Worm (Caenorhabditis elegans) whole organism, early embryonic: ENCODE results near the gene C50F4.16.

Source experiments
- B0310.2 ChIP-seq: sonication (generic microtip); optimal IDR thresholded peaks from 2 replicates; lab custom pipeline; 2016; ENCODE audit warnings: mild to moderate bottlenecking, missing genetic modification characterization, missing compliant biosample characterization
- F13C5.2 ChIP-seq: sonication (generic microtip); optimal IDR thresholded peaks from 2 replicates; lab custom pipeline; 2017; ENCODE audit warnings: mild to moderate bottlenecking, missing genetic modification characterization, inconsistent platforms, missing compliant biosample characterization
- aly-1 ChIP-seq: sonication (generic microtip); optimal IDR thresholded peaks from 2 replicates; lab custom pipeline; 2016; ENCODE audit warnings: missing genetic modification characterization, missing compliant biosample characterization
- ama-1 ChIP-seq: fragments of 150-350 bp; optimal IDR thresholded peaks from 2 replicates; lab custom pipeline; 2014
- ceh-13 ChIP-seq: fragments of 200-800 bp; sonication (Bioruptor generic); optimal IDR thresholded peaks from 2 replicates; lab custom pipeline; 2018; ENCODE audit warnings: mild to moderate bottlenecking, missing genetic modification characterization, missing compliant biosample characterization
- ceh-36 ChIP-seq: sonication (generic microtip); optimal IDR thresholded peaks from 2 replicates; lab custom pipeline; 2016; ENCODE audit warnings: missing genetic modification characterization, inconsistent platforms, missing compliant biosample characterization
- flt-1 ChIP-seq: fragments of 200-800 bp; sonication (Bioruptor generic); IDR thresholded peaks from 2 replicates; pipeline ENCODE4 v1.3.6; 2022; ENCODE audit warnings: missing genetic modification characterization, missing compliant biosample characterization
- hmg-4 ChIP-seq: fragments of 200-800 bp; sonication (Bioruptor generic); optimal IDR thresholded peaks from 2 replicates; lab custom pipeline; 2018; ENCODE audit warnings: mild to moderate bottlenecking, missing genetic modification characterization, missing compliant biosample characterization
- hnd-1 ChIP-seq: sonication (generic microtip); optimal IDR thresholded peaks from 2 replicates; lab custom pipeline; 2016; ENCODE audit warnings: missing genetic modification characterization, missing compliant biosample characterization
- pes-1 ChIP-seq: fragments of 200-800 bp; sonication (Bioruptor generic); IDR thresholded peaks from 2 replicates; pipeline ENCODE4 v1.3.6; 2022; ENCODE audit warnings: missing genetic modification reagents, missing genetic modification characterization, missing compliant biosample characterization
- sea-1 ChIP-seq: fragments of 200-800 bp; sonication (Bioruptor generic); conservative IDR thresholded peaks from 2 replicates; pipeline ENCODE4 v1.3.6; 2022; ENCODE audit warnings: missing genetic modification characterization, missing compliant biosample characterization
- tbx-11 ChIP-seq: fragments of 200-800 bp; sonication (Bioruptor generic); IDR thresholded peaks from 2 replicates; pipeline ENCODE4 v1.3.6; 2022; ENCODE audit warnings: missing genetic modification characterization, missing compliant biosample characterization
- tra-4 ChIP-seq: sonication (generic microtip); optimal IDR thresholded peaks from 2 replicates; lab custom pipeline; 2017; ENCODE audit warnings: missing genetic modification characterization, missing compliant biosample characterization

DNA sequence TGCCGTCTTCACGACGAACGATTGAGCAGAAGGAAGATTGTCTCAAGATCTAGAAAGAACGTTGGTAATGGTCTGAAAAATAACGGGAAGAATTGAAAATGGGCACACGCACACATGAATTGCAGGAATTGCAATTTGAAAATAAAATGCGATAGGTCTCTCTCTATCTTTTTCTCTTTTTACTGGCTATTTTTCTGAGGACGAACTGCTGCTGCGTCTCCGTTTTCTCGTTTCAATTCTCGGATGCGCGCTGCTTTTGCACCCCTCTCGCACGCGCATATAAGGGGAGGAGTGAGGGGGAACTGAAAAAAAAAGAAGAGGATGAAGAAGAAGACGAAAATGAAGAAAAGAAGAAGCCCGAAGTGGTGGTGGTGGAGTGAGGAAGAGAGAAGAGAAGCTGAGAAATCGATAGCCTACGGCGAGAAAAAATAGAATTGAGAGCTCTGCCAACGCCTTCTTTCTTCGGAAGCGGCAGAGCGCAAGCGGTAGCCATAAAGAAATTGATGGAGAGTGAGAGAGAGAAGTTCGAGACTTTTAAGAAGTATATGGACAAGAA, 20.3 kb upstream of the C50F4.16 start, which contains the start of gene rgef-1:
- TF ChIP-seq ama-1 (lab: Kevin White, UChicago) (no peak), tra-4 (tag; lab: Kevin White, UChicago) (no peak), tbx-11 (GFP tag; lab: Robert Waterston, UW) (no peak), B0310.2 (tag; lab: Kevin White, UChicago) (no peak), pes-1 (GFP tag; lab: Robert Waterston, UW) (no peak), aly-1 (no peak), flt-1 (GFP tag; lab: Robert Waterston, UW) (no peak), sea-1 (GFP tag; lab: Robert Waterston, UW) (no peak), hnd-1 (no peak), ceh-36 (tag; lab: Kevin White, UChicago) (no peak), hmg-4 (no peak), F13C5.2 (no peak), ceh-13 (GFP tag; lab: Kevin White, UChicago) (no peak)
